Worm (Caenorhabditis elegans) whole organism, young adult: ENCODE measurements around the gene C32D5.8.

ENCODE experiments used
- B0035.1 ChIP-seq: sonication (generic microtip); optimal IDR thresholded peaks from 2 replicates; lab custom pipeline; 2016; ENCODE audit warnings: missing genetic modification characterization, mild to moderate bottlenecking, missing compliant biosample characterization, missing genotype, missing genetic modification reagents
- B0261.1 ChIP-seq: sonication (generic microtip); optimal IDR thresholded peaks from 2 replicates; lab custom pipeline; 2016; ENCODE audit warnings: mild to moderate bottlenecking, missing genetic modification characterization, moderate library complexity, missing compliant biosample characterization
- F49E8.2 ChIP-seq: sonication (generic microtip); optimal IDR thresholded peaks from 3 replicates; lab custom pipeline; 2017; ENCODE audit warnings: missing genetic modification characterization, mild to moderate bottlenecking, missing compliant biosample characterization, antibody characterized with exemption, moderate library complexity; ENCODE audit not compliant: insufficient read depth
- F57A8.1 ChIP-seq: fragments of 200-800 bp; sonication (Bioruptor generic); optimal IDR thresholded peaks from 2 replicates; lab custom pipeline; 2018; ENCODE audit warnings: mild to moderate bottlenecking, missing genetic modification characterization, moderate library complexity, missing compliant biosample characterization
- K11D2.4 ChIP-seq: fragments of 200-800 bp; sonication (Bioruptor generic); IDR thresholded peaks from 2 replicates; pipeline ENCODE4 v1.3.6; 2022; ENCODE audit warnings: missing genetic modification reagents, missing genetic modification characterization, missing compliant biosample characterization
- T07F8.4 ChIP-seq: sonication (generic microtip); optimal IDR thresholded peaks from 2 replicates; lab custom pipeline; 2016; ENCODE audit warnings: mild to moderate bottlenecking, missing genetic modification characterization, moderate library complexity, missing compliant biosample characterization
- Y56A3A.18 ChIP-seq: fragments of 200-800 bp; sonication (Bioruptor generic); IDR thresholded peaks from 2 replicates; pipeline ENCODE4 v1.3.6; 2022; ENCODE audit warnings: missing genetic modification reagents, missing genetic modification characterization, missing compliant biosample characterization
- aptf-2 ChIP-seq: fragments of 200-800 bp; sonication (Bioruptor generic); conservative IDR thresholded peaks from 2 replicates; pipeline ENCODE4 v1.3.6; 2022; ENCODE audit warnings: missing genetic modification reagents, missing genetic modification characterization, missing compliant biosample characterization
- athp-1 ChIP-seq: sonication (generic microtip); optimal IDR thresholded peaks from 2 replicates; lab custom pipeline; 2017; ENCODE audit warnings: mild to moderate bottlenecking, missing genetic modification characterization, missing compliant biosample characterization
- attf-3 ChIP-seq: fragments of 200-800 bp; sonication (Bioruptor generic); conservative IDR thresholded peaks from 2 replicates; pipeline ENCODE4 v1.3.6; 2022; ENCODE audit warnings: missing genetic modification reagents, missing genetic modification characterization, missing compliant biosample characterization
- attf-5 ChIP-seq: fragments of 200-800 bp; sonication (Bioruptor generic); optimal IDR thresholded peaks from 2 replicates; lab custom pipeline; 2018; ENCODE audit warnings: mild to moderate bottlenecking, missing genetic modification characterization, missing compliant biosample characterization
- cebp-2 ChIP-seq: fragments of 200-800 bp; sonication (Bioruptor generic); IDR thresholded peaks from 2 replicates; pipeline ENCODE4 v1.3.6; 2022; ENCODE audit warnings: missing genetic modification characterization, missing compliant biosample characterization
- ceh-27 ChIP-seq: fragments of 200-800 bp; sonication (Bioruptor generic); optimal IDR thresholded peaks from 2 replicates; lab custom pipeline; 2018; ENCODE audit warnings: mild to moderate bottlenecking, missing genetic modification characterization, moderate library complexity, missing compliant biosample characterization
- ceh-40 ChIP-seq: fragments of 200-800 bp; sonication (Bioruptor generic); IDR thresholded peaks from 2 replicates; pipeline ENCODE4 v1.3.6; 2022; ENCODE audit warnings: missing genetic modification characterization, missing compliant biosample characterization
- ceh-91 ChIP-seq: fragments of 200-800 bp; sonication (Bioruptor generic); IDR thresholded peaks from 2 replicates; pipeline ENCODE4 v1.3.6; 2022; ENCODE audit warnings: missing genetic modification reagents, missing genetic modification characterization, missing compliant biosample characterization
- die-1 ChIP-seq: sonication (generic microtip); optimal IDR thresholded peaks from 2 replicates; lab custom pipeline; 2016; ENCODE audit warnings: missing genotype, mild to moderate bottlenecking, missing genetic modification characterization, missing compliant biosample characterization
- dpl-1 ChIP-seq: fragments of 150-350 bp; optimal IDR thresholded peaks from 2 replicates; lab custom pipeline; 2014; ENCODE audit warnings: missing biosample characterization, missing genetic modification reagents, missing genetic modification characterization
- efl-1 ChIP-seq: fragments of 150-350 bp; optimal IDR thresholded peaks from 2 replicates; lab custom pipeline; 2014; ENCODE audit warnings: missing biosample characterization, missing genetic modification reagents, missing genetic modification characterization
- ekl-4 ChIP-seq: fragments of 200-800 bp; sonication (Bioruptor generic); IDR thresholded peaks from 2 replicates; pipeline ENCODE4 v1.3.6; 2022; ENCODE audit warnings: missing genetic modification reagents, missing genetic modification characterization, missing compliant biosample characterization
- ets-4 ChIP-seq: fragments of 200-800 bp; sonication (Bioruptor generic); optimal IDR thresholded peaks from 2 replicates; lab custom pipeline; 2018; ENCODE audit warnings: mild to moderate bottlenecking, missing genetic modification characterization, missing compliant biosample characterization
- fkh-3 ChIP-seq: sonication (generic microtip); optimal IDR thresholded peaks from 2 replicates; lab custom pipeline; 2016; ENCODE audit warnings: mild to moderate bottlenecking, missing genetic modification characterization, missing compliant biosample characterization
- gei-17 ChIP-seq: fragments of 200-800 bp; sonication (Bioruptor generic); optimal IDR thresholded peaks from 2 replicates; lab custom pipeline; 2018; ENCODE audit warnings: mild to moderate bottlenecking, missing genetic modification characterization, missing compliant biosample characterization
- hsf-1 ChIP-seq: fragments of 200-800 bp; sonication (Bioruptor generic); IDR thresholded peaks from 2 replicates; pipeline ENCODE4 v1.3.6; 2022; ENCODE audit warnings: missing genetic modification reagents, missing genetic modification characterization, missing compliant biosample characterization
- lin-26 ChIP-seq: fragments of 200-800 bp; sonication (Bioruptor generic); IDR thresholded peaks from 2 replicates; pipeline ENCODE4 v1.3.6; 2022; ENCODE audit warnings: missing genetic modification reagents, missing genetic modification characterization, missing compliant biosample characterization
- lsy-27 ChIP-seq: sonication (generic microtip); optimal IDR thresholded peaks from 2 replicates; lab custom pipeline; 2017; ENCODE audit warnings: missing genetic modification characterization, mild to moderate bottlenecking, missing compliant biosample characterization, antibody characterized with exemption, missing genotype, borderline replicate concordance; ENCODE audit not compliant: insufficient read depth
- madf-3 ChIP-seq: fragments of 200-800 bp; sonication (Bioruptor generic); IDR thresholded peaks from 2 replicates; pipeline ENCODE4 v1.3.6; 2022; ENCODE audit warnings: missing genetic modification reagents, missing genetic modification characterization, missing compliant biosample characterization
- mxl-1 ChIP-seq: sonication (generic microtip); optimal IDR thresholded peaks from 2 replicates; lab custom pipeline; 2016; ENCODE audit warnings: missing genetic modification characterization, missing compliant biosample characterization
- nfya-2 ChIP-seq: fragments of 200-800 bp; sonication (Bioruptor generic); IDR thresholded peaks from 2 replicates; pipeline ENCODE4 v1.3.6; 2022; ENCODE audit warnings: missing genetic modification reagents, missing genetic modification characterization, missing compliant biosample characterization
- nhr-179 ChIP-seq: sonication (generic microtip); optimal IDR thresholded peaks from 2 replicates; lab custom pipeline; 2016; ENCODE audit warnings: mild to moderate bottlenecking, missing genetic modification characterization, missing compliant biosample characterization
- rec-8 ChIP-seq, 2 experiments: sonication (generic microtip); optimal IDR thresholded peaks; 2 replicates each; lab custom pipeline; 2016; ENCODE audit warnings: mild to moderate bottlenecking in 2 of 2, missing genetic modification characterization in 2 of 2, missing genetic modification reagents in 2 of 2, missing genotype in 2 of 2, missing biosample characterization in 1 of 2, missing compliant biosample characterization in 1 of 2, moderate library complexity in 1 of 2
- somi-1 ChIP-seq: fragments of 200-800 bp; sonication (Bioruptor generic); optimal IDR thresholded peaks from 2 replicates; lab custom pipeline; 2018; ENCODE audit warnings: mild to moderate bottlenecking, missing genetic modification characterization, missing compliant biosample characterization
- tbp1 ChIP-seq: fragments of 200-800 bp; sonication (Bioruptor generic); optimal IDR thresholded peaks from 2 replicates; lab custom pipeline; 2018; ENCODE audit warnings: mild to moderate bottlenecking, missing genetic modification characterization, missing compliant biosample characterization
- tbx-9 ChIP-seq: sonication (generic microtip); optimal IDR thresholded peaks from 2 replicates; lab custom pipeline; 2016; ENCODE audit warnings: borderline replicate concordance, missing genetic modification characterization, inconsistent platforms, missing compliant biosample characterization
- tlf-1 ChIP-seq: fragments of 200-800 bp; sonication (Bioruptor generic); optimal IDR thresholded peaks from 2 replicates; lab custom pipeline; 2018; ENCODE audit warnings: mild to moderate bottlenecking, missing genetic modification characterization, missing compliant biosample characterization
- unc-130 ChIP-seq: sonication (generic microtip); optimal IDR thresholded peaks from 2 replicates; lab custom pipeline; 2016; ENCODE audit warnings: missing genetic modification reagents, missing genetic modification characterization, missing compliant biosample characterization
- unc-62 ChIP-seq: fragments of 150-350 bp; optimal IDR thresholded peaks from 2 replicates; lab custom pipeline; 2014; ENCODE audit warnings: missing biosample characterization, missing genetic modification reagents, missing genetic modification characterization
- ztf-18 ChIP-seq: sonication (generic microtip); optimal IDR thresholded peaks from 2 replicates; lab custom pipeline; 2016; ENCODE audit warnings: missing genotype, mild to moderate bottlenecking, missing genetic modification characterization, missing compliant biosample characterization
- ztf-26 ChIP-seq: sonication (generic microtip); optimal IDR thresholded peaks from 2 replicates; lab custom pipeline; 2017; ENCODE audit warnings: missing genetic modification characterization, missing compliant biosample characterization

Gene C32D5.8

DNA sequence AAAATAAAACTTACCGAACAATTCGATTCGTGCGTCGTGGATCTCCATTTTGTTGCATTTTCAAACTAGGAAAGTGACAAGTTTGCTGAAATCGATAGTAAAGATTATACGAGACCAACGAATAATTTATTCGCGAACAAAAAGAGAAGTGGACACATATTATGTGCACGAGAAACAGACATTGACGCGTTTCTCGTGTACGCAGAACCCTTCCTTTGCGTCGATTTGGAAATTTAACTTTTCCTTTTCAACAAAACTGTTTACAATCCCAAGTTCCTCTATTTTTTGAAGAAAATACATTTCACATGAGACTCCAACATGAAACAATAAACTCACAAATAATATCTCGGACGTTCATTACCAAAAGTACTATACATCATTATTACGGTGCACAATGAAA lies 15.1 kb upstream of the C32D5.8 start, which contains the start of gene K10B2.4 (continued):
- TF ChIP-seq tbx-9 (tag; lab: Kevin White, UChicago) (no peak), efl-1 (no peak), tbp1 (GFP tag; lab: Kevin White, UChicago) (peak; percentile 11), unc-130 (GFP tag; lab: Kevin White, UChicago) (no peak), ets-4 (GFP tag; lab: Kevin White, UChicago) (no peak), B0261.1 (tag; lab: Kevin White, UChicago) (no peak), die-1 (tag; lab: Kevin White, UChicago) (no peak), T07F8.4 (tag; lab: Kevin White, UChicago) (no peak), lsy-27 (tag; lab: Kevin White, UChicago) (no peak), F57A8.1 (GFP tag; lab: Kevin White, UChicago) (no peak), madf-3 (GFP tag; lab: Robert Waterston, UW) (peak; percentile 74; the same call in 1 of the 2 replicates), unc-62 (GFP tag; lab: Kevin White, UChicago) (no peak), ztf-26 (tag; lab: Kevin White, UChicago) (no peak), attf-3 (GFP tag; lab: Robert Waterston, UW) (no peak), nhr-179 (no peak), attf-5 (peak; percentile 72), gei-17 (no peak), hsf-1 (GFP tag; lab: Robert Waterston, UW) (0 out of 2 replicates have a peak, but pooled peaks have one; percentile 35), mxl-1 (no peak), lin-26 (GFP tag; lab: Robert Waterston, UW) (no peak), ekl-4 (GFP tag; lab: Robert Waterston, UW) (peak; percentile 73), Y56A3A.18 (GFP tag; lab: Robert Waterston, UW) (no peak), K11D2.4 (GFP tag; lab: Robert Waterston, UW) (no peak), tlf-1 (GFP tag; lab: Kevin White, UChicago) (peak; percentile 43), cebp-2 (GFP tag; lab: Robert Waterston, UW) (no peak), nfya-2 (GFP tag; lab: Robert Waterston, UW) (no peak), athp-1 (tag; lab: Kevin White, UChicago) (no peak), ceh-27 (GFP tag; lab: Kevin White, UChicago) (peak; percentile 32), F49E8.2 (tag; lab: Kevin White, UChicago) (peak; percentile 43), somi-1 (GFP tag; lab: Kevin White, UChicago) (no peak), fkh-3 (tag; lab: Kevin White, UChicago) (no peak), dpl-1 (GFP tag; lab: Kevin White, UChicago) (peak; percentile 46), aptf-2 (no peak), rec-8 (tag; optimal IDR thresholded peaks at IDR 0.05; lab: Kevin White, UChicago) (no peak), B0035.1 (peak; percentile 56)
- TF ChIP-seq, all 124 proteins: peak for 36

DNA sequence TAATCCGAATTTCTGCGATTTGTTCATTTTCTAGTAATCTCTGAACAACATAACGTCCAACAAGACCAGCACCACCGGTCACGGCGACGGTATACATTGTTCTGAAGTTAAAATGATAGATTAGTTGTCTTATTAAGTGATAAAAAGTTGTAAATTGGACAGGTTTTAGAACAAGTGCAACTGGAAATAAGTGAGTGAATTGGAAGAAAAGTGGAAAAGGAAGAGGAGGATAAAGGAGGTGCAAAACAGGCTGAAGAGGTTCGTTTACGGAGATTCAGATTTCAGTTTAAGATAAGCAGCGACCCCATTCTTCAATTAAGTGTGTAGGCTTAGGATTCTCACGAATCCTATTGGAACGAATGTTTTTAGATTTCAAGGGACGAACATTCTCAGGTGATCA lies 13.1 kb upstream of the C32D5.8 start, which contains the start of gene C32D5.12:
Gene C32D5.12, minus strand, starts transcription at position 101 of the 400 bp plus-strand sequence.
- TF ChIP-seq ceh-40 (GFP tag; lab: Robert Waterston, UW) (no peak), ceh-91 (GFP tag; lab: Robert Waterston, UW) (no peak), ztf-18 (tag; lab: Kevin White, UChicago) (no peak), lsy-27 (tag; lab: Kevin White, UChicago) (no peak)
- TF ChIP-seq, all 124 proteins: peak for 0
